Worm (Caenorhabditis elegans): Measurements from ENCODE around the gene Y69H2.1.

DNA sequence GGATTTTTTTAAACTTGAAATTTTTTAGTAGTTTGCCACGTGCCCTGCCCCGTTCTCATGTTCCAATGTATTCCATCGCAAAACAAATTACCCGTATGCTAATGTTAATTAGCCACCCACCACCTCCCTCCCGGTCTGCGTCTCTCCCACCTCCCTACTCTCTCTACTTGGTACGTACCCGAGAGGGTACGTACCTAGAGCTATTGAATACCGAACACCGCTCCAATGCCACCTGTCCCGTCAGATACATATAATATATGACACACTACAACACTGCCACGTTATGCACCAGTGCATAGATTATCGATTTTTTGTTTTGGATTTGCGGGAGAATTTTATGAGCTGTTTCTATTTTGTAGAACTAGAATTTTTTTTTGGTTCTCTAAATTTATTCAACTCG lies 32.8 kb downstream of the Y69H2.1 start:
- TF ChIP-seq fkh-10 (GFP tag; optimal IDR thresholded peaks at IDR 0.05): no peak
- no peak for TF ChIP-seq nhr-12 (tag; optimal IDR thresholded peaks at IDR 0.05)
- TF ChIP-seq ama-1 (optimal IDR thresholded peaks at IDR 0.05): no peak
- no peak for TF ChIP-seq fos-1 (tag; optimal IDR thresholded peaks at IDR 0.05)
- TF ChIP-seq mdl-1 (tag; optimal IDR thresholded peaks at IDR 0.05): no peak
- no peak for TF ChIP-seq unc-62 (GFP tag; optimal IDR thresholded peaks at IDR 0.05)
- TF ChIP-seq efl-1 (optimal IDR thresholded peaks at IDR 0.05): no peak
- no peak for TF ChIP-seq efl-1 (GFP tag; optimal IDR thresholded peaks at IDR 0.05 in 1 of 2)
- no peak for TF ChIP-seq egl-27 (tag; optimal IDR thresholded peaks at IDR 0.05)
- TF ChIP-seq unc-130 (tag; optimal IDR thresholded peaks at IDR 0.05): no peak
